Fruit fly (Drosophila melanogaster) whole organism, larva: ENCODE results near the gene Idgf4.

Experiments
- noc ChIP-seq: fragments of 200-800 bp; sonication (Bioruptor generic); optimal IDR thresholded peaks from 3 replicates; lab custom pipeline; 2019; ENCODE audit warnings: missing biosample characterization, mild to moderate bottlenecking, missing genetic modification characterization, moderate library complexity

Gene Idgf4

DNA sequence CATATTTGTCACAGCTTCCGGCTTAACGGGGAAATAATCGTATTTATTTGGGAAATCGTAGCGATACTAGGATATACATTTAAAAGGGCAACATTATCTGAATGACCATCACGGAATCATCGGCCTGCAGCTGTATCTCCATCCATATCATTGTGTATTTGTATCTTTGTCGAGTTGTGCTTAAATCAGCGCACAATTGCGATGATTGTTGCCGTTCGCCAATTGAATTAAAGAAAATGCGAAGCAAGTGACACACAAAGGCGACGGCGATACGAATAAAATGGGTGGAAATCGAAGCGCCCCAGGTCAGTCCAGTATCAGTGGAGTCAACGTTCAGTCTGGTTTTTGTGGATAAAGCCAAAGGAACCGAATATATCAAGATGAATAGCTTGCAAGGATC is 51.2 kb downstream of the Idgf4 start, which contains the start of gene CG9686:
Gene CG9686 (plus strand): TSS at position 301 of the 400 bp plus-strand sequence.
- TF ChIP-seq noc: no peak

DNA sequence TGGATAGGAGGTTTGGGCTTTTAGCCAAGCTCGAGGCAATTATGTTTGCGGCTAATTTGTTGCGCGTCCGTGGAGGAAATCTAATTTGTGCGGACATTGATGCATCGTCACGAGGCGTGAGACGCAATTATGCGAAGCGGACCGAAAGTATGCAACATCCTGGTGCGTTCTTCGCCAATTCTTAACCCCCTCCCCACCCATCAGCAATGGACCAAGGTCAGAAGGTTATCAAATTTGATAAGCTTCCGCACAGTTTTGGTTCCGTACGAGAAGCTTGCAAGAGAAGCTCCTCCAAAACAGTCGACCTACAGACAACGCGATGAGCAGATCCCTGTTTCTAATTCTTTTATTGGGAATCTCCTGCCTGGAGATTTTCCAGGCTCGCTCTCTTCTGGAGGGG is 52.6 kb downstream of the Idgf4 start, which contains the start of gene CG1468:
Gene CG1468 (plus strand): TSS at position 298 of the 400 bp plus-strand sequence.
- TF ChIP-seq noc: no peak
